Worm (Caenorhabditis elegans): ENCODE measurements around the gene acp-5.

ce11 chrX:5818176-5818575 is 11.1 kb upstream of the acp-5 start:
- TF ChIP-seq hmbx-1 (tag; optimal IDR thresholded peaks at IDR 0.05) (no peak), ama-1 (optimal IDR thresholded peaks at IDR 0.05) (no peak), scrt-1 (GFP tag; IDR thresholded peaks at IDR 0.05) (0 out of 2 replicates have a peak, but pooled peaks have one; percentile 19), B0310.2 (tag; optimal IDR thresholded peaks at IDR 0.05) (no peak), flt-1 (GFP tag; IDR thresholded peaks at IDR 0.05) (0 out of 2 replicates have a peak, but pooled peaks have one; percentile 34), tbx-11 (GFP tag; IDR thresholded peaks at IDR 0.05) (no peak), tbx-37 (GFP tag; conservative IDR thresholded peaks at IDR 0.05) (no peak), pes-1 (GFP tag; IDR thresholded peaks at IDR 0.05) (no peak)

Measured in whole organism, early embryonic.